Fruit fly (Drosophila melanogaster): ENCODE measurements around the gene enc.

DNA sequence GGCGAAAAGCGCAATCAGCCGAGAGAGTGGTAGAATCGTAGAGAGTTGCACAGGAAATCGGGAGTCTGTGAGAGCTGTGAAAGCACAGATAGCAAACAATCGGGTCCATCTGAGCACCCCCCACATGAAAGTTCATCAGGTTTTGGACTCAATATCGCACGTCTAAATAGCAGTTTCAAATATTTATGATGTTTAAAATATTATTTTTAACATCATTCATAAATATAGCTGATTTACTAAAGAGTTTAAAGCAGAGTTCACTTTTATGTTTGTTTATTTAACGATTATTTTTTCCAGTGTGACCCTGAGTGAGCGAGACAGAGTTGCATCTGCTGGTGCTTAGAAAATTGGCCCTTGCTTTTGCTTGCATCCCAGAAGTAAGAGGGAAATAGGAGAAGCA is 17.1 kb upstream of the enc start:
- no peak for TF ChIP-seq CG8478 (optimal IDR thresholded peaks at IDR 0.05)
- TF ChIP-seq Dll (optimal IDR thresholded peaks at IDR 0.05): no peak
- TF ChIP-seq usp (GFP tag; optimal IDR thresholded peaks at IDR 0.05): no peak
- no peak for TF ChIP-seq pan (optimal IDR thresholded peaks at IDR 0.05)
